Fruit fly (Drosophila melanogaster): ENCODE data around the gene hng3.

The hng3 gene

DNA sequence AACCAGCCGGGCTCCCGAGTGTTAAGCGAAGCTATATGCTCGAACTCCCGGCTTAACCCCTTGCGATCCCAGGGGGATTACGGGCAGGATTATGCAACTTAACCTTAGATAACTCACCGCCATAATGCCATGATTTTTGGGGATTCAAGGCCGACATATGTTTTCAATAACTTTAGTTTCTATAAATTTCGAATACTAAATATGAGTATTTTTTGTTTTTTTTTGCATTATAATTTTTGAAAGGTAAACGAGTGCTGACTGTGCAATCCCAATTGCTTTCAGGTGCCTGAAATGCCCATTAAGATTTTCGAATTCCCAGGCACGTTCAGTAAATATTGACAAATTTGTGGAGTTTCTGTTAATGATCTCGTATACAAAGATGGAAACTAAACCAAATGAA is at the start of gene hng3:
TSS of gene hng3 (minus strand) at position 231 of the 400 bp plus-strand sequence.
- TF ChIP-seq noc (tag; optimal IDR thresholded peaks at IDR 0.05), result no peak

DNA sequence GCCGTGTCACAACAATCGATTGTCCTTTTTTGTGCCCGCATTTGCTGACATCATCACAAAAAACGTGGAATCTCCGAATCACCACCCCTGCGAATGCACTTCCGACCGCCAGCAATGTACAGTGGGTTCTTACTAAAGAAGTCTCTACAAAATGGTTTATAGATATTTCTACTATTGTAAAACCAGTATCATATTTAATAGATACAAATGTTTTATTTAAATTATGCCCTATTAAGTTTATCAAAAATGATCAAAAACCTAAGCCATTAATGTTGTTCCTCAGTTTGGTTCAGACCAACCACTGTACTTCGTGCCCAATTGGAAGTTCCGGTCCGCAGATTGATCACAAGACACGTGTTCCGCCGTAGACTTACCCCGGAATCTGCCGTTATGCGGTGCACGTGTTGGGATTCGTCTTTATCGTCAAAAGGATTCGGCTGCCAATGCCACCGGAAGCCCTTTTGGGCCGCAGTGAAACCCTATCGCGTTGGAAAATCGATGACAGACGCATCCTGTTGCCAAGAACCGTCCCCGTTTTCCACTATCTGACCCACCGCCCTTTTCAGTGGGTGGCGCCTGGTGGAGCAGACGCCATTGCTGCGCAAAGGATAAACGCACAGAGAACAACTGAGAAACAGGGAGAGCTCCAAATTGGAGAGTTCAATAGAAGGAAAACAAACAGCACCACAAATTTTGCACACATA is 49.4 kb upstream of the hng3 start:
- TF ChIP-seq noc (tag; optimal IDR thresholded peaks at IDR 0.05), result no peak

DNA sequence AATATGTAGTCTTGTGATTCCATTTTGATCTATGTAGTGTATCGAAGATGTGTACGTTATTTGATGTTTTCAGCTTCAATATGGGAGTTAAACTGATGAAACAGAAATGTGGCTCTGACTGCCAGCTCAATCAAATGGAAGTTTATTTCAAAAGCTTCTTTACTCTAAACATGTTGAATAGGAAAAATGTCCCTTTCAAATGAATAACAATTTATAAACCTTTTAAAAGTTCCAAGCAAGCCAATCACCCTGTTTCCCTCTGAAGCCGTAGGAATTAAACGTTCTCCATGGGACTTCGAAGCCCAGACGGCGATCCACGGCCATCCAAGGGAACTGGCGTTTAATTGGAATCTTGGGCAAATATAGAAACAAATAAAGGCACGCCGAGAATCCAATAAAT is 48.7 kb upstream of the hng3 start, which contains the start of gene CG13898:
TSS of gene CG13898 (minus strand) at position 101 of the 400 bp plus-strand sequence.
- no peak for TF ChIP-seq noc (tag; optimal IDR thresholded peaks at IDR 0.05)

DNA sequence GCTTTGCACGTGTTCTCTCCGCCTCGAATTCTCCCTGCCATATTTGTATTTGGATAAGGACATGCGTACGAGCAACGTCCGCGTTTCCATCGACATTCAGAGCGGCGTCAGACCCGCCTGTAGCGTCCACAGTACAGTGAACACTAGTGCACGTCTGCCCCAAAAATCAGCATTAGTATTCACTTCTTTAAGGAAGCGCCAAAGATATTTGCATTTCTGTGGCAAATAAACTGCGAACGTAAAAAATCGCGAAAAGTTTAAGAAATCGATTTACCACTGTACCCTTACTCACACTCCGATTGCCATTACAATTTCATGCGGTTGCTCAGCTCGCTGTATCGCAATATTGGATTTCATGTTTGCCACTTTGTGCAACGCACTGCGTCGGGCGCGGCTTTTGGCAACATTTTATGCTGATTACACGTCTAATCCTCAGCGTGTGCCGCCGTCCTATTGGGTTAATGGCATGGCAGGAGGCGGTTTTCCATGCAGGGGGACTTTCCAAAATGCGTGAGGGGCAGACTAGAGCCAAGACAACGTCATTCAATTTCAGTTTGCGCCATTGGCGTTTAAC is 47.5 kb upstream of the hng3 start:
- peak; percentile 19 for TF ChIP-seq noc (tag; optimal IDR thresholded peaks at IDR 0.05)

DNA sequence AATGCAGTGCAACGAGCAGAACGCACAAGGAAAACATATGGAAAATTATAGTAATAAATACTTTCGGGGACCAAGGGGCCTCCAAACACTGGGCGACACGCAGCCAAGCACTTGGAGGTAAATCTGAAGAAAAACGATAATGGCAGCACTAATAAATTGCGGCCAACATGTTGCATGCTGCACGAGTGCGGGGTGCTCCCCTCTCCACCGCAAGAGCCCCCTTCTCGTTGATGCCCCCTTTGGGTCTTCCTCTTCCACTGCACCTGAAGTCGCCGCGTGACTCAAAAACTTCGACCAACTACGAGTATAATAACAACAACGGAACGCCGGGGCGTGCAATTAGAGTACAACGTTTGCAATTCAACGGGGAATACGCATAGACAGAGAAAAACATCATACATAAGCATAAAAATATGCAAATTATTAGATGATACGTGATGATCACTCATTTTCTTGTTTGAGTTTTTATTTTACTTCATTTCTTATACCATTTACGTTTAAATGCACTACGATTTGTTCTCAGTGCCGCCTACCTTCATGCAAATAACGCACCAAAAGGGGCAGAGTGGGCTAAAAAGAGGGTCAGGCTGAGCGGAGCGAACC is 46.7 kb upstream of the hng3 start:
- no peak for TF ChIP-seq noc (tag; optimal IDR thresholded peaks at IDR 0.05)

DNA sequence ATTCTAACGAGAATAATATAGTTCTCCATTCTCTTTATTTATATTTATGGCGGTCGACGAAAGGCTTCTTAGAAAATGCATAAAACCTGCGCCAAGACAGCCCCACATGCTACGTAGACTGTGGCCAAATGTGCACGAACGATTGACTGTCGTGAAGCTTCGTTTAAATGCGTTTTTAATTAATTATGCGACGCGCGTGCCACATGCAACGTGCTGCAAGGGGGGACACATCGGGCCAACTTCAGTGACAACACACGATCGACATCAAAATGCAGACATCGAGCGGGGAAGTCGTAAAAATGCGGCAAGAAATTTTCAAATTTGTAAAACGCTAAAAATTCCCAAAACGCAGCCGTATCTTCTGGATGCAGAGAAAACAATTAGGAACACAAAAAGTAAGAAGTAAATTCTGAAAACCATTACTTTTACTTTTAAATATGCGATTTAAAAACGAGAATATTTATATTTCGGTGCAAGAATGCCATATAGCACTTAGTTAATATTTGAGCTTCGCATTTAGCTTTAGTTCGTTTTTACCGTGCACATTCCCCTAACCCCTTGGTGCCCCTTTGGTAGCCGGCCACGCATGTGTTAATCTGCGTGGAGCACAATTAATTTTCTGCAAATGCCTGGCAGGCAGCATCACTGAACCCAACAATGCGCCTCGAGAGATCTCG is 44.7 kb upstream of the hng3 start:
- no peak for TF ChIP-seq noc (tag; optimal IDR thresholded peaks at IDR 0.05)

DNA sequence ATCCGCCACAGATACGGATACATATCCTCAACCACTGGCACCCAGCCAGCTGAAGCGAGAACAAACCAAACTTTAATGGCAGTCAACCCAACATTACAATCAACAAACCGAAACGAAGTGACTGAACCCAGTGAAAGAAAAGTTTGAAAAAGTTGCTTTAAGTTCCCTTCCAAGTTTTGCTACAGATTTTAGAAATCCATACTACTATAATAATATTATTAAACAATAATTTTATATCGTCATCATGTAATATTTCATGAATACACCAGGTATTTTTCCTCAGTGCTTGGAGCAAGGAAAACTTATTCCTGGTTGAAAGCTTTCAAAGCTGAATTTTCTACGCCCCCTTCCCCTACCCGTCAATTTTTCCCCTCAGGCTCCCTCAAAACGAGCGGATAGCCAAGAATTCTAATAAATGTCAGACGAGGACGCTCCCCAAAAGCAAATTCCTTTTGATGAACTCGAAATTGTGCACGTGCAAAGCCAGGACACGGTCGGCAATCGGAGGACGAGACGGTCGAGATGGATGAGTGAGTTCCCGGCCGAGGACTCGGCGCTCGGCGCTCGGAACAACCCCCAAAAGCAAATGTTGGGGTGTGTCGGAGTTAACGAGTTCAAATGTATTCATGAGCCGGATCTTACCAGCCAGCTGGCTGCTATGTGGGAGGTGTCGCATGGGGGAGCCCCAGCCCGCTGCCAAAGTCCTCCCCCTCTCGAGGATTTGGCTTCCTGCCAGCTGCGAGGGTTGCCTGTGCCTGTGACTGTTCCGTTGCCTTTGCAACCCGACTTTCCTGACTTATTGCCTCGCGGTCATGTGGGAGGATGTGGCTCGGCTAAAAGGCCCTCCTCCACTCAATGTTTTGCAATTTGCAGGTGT is 41.9 kb upstream of the hng3 start:
- TF ChIP-seq noc (tag; optimal IDR thresholded peaks at IDR 0.05), result no peak

DNA sequence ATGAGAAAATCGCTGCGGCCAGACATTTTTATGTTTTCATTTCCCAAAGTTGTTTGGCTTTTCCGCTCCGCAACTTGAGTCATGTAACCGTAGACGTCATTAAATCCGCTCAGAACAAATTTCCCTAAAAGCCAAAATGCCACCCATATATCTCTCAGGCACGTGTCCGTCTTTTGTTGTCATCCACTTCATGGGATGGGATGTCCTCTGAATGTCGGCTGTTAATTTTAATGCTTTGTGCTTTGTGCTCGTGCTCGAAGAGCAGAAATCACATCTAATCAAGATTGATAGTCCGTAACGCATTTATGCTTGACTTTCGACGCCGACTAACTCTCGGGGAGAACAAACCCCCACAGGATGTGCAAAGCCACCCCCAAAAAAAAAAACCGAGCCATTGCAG is 39.7 kb upstream of the hng3 start:
- TF ChIP-seq noc (tag; optimal IDR thresholded peaks at IDR 0.05), result no peak

DNA sequence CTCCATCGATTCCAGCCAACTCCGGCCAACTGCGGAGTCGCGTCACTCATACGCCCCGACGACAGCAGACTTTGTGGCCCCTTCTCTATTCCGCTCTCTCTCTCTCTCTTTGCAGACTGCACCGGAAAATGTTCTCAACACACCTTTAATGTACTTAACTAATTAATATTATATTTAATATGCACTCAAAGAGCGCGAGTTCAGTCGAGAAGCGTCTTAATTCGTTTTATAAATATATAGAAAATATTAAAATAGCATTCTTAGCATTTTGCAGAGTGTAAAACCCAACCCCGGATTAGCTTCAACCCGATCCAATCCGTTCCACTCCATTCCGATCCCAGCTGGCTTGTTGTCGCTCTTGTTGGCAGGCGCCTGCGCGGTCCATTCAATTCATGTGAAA is 39.2 kb upstream of the hng3 start:
- TF ChIP-seq noc (tag; optimal IDR thresholded peaks at IDR 0.05), result no peak

DNA sequence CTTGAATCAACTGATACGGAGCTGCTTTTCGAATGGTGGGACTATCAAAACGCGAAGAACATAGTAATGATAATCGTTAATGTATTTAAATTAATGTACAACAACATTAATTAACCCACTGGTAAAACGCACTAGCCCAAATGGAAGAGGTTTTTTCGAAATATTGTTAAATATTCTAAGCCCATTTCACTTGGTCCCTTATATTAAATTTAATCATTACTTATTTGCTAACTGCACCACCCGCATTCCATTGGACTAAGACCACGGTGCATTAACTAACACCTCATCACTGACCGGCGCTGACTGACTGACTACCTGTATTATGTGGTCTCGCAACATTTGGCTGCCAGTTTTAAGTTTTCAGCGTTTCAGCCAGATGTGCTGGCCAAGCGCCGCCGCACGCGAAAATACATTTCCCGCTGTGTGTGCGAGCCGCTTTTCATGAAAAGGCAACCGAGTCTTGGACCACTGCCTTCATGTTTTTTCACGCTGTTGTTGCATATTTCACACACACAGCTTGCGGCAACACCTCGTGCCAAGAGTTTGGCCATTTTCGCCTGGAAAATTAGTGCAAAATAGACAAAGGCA is 38.5 kb upstream of the hng3 start:
- no peak for TF ChIP-seq noc (tag; optimal IDR thresholded peaks at IDR 0.05)

DNA sequence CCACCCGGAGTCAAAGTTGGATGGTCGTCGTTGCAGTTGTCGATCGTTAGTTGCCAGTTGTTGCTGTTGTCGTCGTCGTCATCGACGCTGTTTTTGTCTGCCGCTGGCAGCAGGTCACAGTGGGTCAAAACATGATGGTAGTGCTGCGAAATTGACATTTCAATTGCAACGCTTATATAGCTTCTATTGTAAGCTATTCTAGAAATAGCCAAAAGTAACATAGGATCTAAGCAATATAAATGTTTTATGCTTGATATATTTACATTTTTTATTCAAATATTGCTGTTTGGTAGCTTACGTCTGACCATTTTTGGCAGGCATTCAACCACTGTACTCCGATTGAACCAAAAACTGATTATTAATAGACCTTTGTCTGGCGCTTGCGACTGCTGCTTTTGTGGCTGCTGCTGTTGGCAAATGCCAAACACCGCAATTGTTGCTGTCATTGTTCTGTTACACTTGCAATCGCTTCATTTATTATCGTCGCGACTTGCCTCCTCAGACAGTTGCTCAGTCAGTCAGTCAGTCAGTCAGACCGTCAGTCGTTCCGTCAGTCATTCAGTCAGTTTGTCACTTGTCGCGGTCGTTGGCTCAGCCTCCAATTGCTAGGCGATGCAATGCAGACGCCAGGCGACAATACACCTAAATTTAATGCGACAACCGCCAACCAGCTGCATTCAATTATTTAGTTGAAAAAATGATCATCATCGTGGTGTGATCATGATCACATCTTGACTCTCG is 36.1 kb upstream of the hng3 start:
- TF ChIP-seq noc (tag; optimal IDR thresholded peaks at IDR 0.05), result peak; percentile 1

DNA sequence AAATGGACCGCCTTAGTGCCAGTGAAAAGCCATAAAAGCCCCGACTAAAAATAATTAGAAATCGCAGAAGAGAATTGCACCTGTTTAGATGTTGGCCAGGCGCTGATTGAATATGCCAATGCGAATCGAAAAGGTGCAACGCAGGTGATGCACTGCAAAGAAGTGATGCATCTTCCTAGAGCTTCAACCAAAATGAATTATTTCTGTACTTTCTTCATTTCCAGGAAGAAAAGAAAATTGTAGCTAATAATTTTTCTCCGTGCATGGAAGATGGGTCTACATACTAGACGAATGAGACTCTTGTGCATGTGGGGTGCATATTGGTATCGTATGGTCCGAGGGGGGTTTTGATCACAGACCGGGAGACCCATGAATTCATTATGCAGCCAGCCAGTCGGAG is 33.7 kb upstream of the hng3 start:
- no peak for TF ChIP-seq noc (tag; optimal IDR thresholded peaks at IDR 0.05)

DNA sequence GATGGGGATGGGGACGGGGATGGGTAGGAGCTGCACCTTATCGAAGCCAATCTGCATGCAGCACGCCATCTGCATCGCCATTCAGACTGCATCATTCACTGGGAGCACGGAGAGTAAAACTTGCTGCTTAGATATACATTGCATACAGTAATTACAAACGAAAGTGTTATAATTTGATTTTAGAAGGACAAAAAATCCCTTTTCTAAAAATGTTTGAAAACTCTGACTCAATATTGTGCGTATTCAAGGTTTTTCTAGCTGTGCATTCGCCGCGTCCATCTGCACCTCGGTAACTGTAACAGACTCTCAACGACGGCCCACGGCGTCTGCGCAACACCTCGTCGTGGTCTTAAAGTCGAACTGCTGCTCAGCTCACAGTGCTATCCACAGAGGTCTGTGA is 32.3 kb upstream of the hng3 start:
- no peak for TF ChIP-seq noc (tag; optimal IDR thresholded peaks at IDR 0.05)

DNA sequence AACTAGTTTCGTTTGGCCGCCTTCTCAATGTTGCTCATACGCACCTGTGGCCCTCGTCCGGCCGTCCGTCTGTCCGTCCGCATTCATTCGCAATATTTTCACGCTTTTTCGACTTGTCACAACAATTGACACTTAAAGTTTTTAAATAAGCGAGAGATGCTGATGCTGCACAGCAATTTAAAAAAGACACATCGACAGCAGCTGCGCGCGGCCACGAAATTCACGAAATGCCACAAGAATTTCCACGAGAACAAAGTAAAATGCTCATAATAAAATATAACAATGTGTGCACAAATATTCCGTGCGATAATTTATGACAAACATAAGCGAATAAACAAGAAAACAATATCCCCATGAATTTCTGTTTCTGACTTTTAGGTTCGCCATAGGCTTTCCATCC is 31.5 kb upstream of the hng3 start:
- TF ChIP-seq noc (tag; optimal IDR thresholded peaks at IDR 0.05), result no peak
